Fruit fly (Drosophila melanogaster): ENCODE data around the gene Ptp61F.

Ptp61F gene

dm6 chr3L:1488592-1489183 lies 13.6 kb upstream of the Ptp61F start (continued):
- no peak for TF ChIP-seq Dip3 (GFP tag; optimal IDR thresholded peaks at IDR 0.05)
- no peak for TF ChIP-seq ash1 (GFP tag; optimal IDR thresholded peaks at IDR 0.05)
- TF ChIP-seq ara (GFP tag; IDR thresholded peaks at IDR 0.05) = no peak
- peak; percentile 81 for TF ChIP-seq sens (GFP tag)
- no peak for TF ChIP-seq CG16815 (GFP tag; optimal IDR thresholded peaks at IDR 0.05)
- TF ChIP-seq lbe (GFP tag; optimal IDR thresholded peaks at IDR 0.05) = no peak
- no peak for TF ChIP-seq CG8924 (tag; optimal IDR thresholded peaks at IDR 0.05)
- TF ChIP-seq chn (GFP tag; optimal IDR thresholded peaks at IDR 0.05) = no peak
- TF ChIP-seq ranshi (GFP tag; IDR thresholded peaks at IDR 0.05) = no peak
- no peak for TF ChIP-seq Nf-YC (tag; optimal IDR thresholded peaks at IDR 0.05)
- no peak for TF ChIP-seq CG11247 (GFP tag; IDR thresholded peaks at IDR 0.05)
- TF ChIP-seq sim (GFP tag; IDR thresholded peaks at IDR 0.05) = no peak
- TF ChIP-seq CG5245 (GFP tag; optimal IDR thresholded peaks at IDR 0.05) = no peak
- no peak for TF ChIP-seq Kr (GFP tag; optimal IDR thresholded peaks at IDR 0.05)
- peak; percentile 22; the same call in 1 of the 2 replicates for TF ChIP-seq sna (GFP tag; IDR thresholded peaks at IDR 0.05; ENCODE audit: partially characterized antibody)
- TF ChIP-seq ERR (GFP tag; optimal IDR thresholded peaks at IDR 0.05) = no peak
- no peak for TF ChIP-seq HmgZ (tag; optimal IDR thresholded peaks at IDR 0.05)
- TF ChIP-seq wdn (GFP tag; IDR thresholded peaks at IDR 0.05) = no peak
- no peak for TF ChIP-seq CG8478 (optimal IDR thresholded peaks at IDR 0.05)
- TF ChIP-seq sens-2 (GFP tag; IDR thresholded peaks at IDR 0.05) = no peak
- TF ChIP-seq CG8944 (GFP tag; optimal IDR thresholded peaks at IDR 0.05) = no peak
- TF ChIP-seq CG1602 (GFP tag; optimal IDR thresholded peaks at IDR 0.05) = no peak
- no peak for TF ChIP-seq CG10274 (GFP tag; optimal IDR thresholded peaks at IDR 0.05)
- TF ChIP-seq exex (tag; optimal IDR thresholded peaks at IDR 0.05) = peak; percentile 52
- peak; percentile 52; the same call in 2 of the 4 replicates for TF ChIP-seq Dll (GFP tag; IDR thresholded peaks at IDR 0.05; ENCODE audit: partially characterized antibody)
- peak in 1 of 2 experiments; percentile 10 for TF ChIP-seq Hr78 (GFP tag; optimal IDR thresholded peaks at IDR 0.05)
- no peak for TF ChIP-seq CG33557 (GFP tag; optimal IDR thresholded peaks at IDR 0.05)
- TF ChIP-seq D (optimal IDR thresholded peaks at IDR 0.05) = no peak
- no peak for TF ChIP-seq D (GFP tag; optimal IDR thresholded peaks at IDR 0.05)
- TF ChIP-seq CG7745 (tag; optimal IDR thresholded peaks at IDR 0.05) = no peak
- TF ChIP-seq CG17359 (tag; optimal IDR thresholded peaks at IDR 0.05) = no peak
- peak; percentile 86 for TF ChIP-seq Opbp (GFP tag; IDR thresholded peaks at IDR 0.05; ENCODE audit: partially characterized antibody)
- no peak for TF ChIP-seq psq (GFP tag; optimal IDR thresholded peaks at IDR 0.05)
- no peak for TF ChIP-seq CG10209 (GFP tag; optimal IDR thresholded peaks at IDR 0.05)
- 0 out of 2 replicates have a peak, but pooled peaks have one; percentile 23 for TF ChIP-seq Nf-YA (GFP tag; IDR thresholded peaks at IDR 0.05)
- TF ChIP-seq chif (GFP tag; optimal IDR thresholded peaks at IDR 0.05) = no peak
- no peak for TF ChIP-seq CG2129 (GFP tag; IDR thresholded peaks at IDR 0.05; ENCODE audit: partially characterized antibody)
- no peak for TF ChIP-seq ewg (GFP tag; optimal IDR thresholded peaks at IDR 0.05)
- TF ChIP-seq Atf-2 (GFP tag; optimal IDR thresholded peaks at IDR 0.05) = no peak
- peak; percentile 56; the same call in 2 of the 3 replicates for TF ChIP-seq zen2 (GFP tag; IDR thresholded peaks at IDR 0.05; ENCODE audit: partially characterized antibody)
- no peak for TF ChIP-seq CG31441 (GFP tag; IDR thresholded peaks at IDR 0.05)
- TF ChIP-seq Hand (GFP tag; optimal IDR thresholded peaks at IDR 0.05) = no peak
- no peak for TF ChIP-seq trh (GFP tag; optimal IDR thresholded peaks at IDR 0.05)
- TF ChIP-seq CG7987 (GFP tag; optimal IDR thresholded peaks at IDR 0.05) = no peak
- TF ChIP-seq Tbp (GFP tag; optimal IDR thresholded peaks at IDR 0.05) = no peak
- no peak for TF ChIP-seq HLHmδ (GFP tag; optimal IDR thresholded peaks at IDR 0.05)
- no peak for TF ChIP-seq C15 (GFP tag; IDR thresholded peaks at IDR 0.05)
- no peak for TF ChIP-seq lmd (GFP tag; IDR thresholded peaks at IDR 0.05)
- TF ChIP-seq CG9932 (GFP tag; IDR thresholded peaks at IDR 0.05) = no peak
- no peak for TF ChIP-seq CG10267 (tag; optimal IDR thresholded peaks at IDR 0.05)
- no peak for TF ChIP-seq lab (GFP tag; optimal IDR thresholded peaks at IDR 0.05)

Measured in whole organism, embryonic.